Fruit fly (Drosophila melanogaster) whole organism, wandering third instar larva: ENCODE data around the gene unc79.

ENCODE experiments used
- Abd-B ChIP-seq: fragments of >200 bp; optimal IDR thresholded peaks from 2 replicates; lab custom pipeline; 2017; ENCODE audit warnings: missing biosample characterization, missing genetic modification characterization
- CG32264 ChIP-seq: fragments of 200-800 bp; sonication (Bioruptor generic); optimal IDR thresholded peaks from 2 replicates; lab custom pipeline; 2016; ENCODE audit warnings: missing biosample characterization, missing genetic modification characterization
- CrebA ChIP-seq: fragments of 200-800 bp; sonication (Bioruptor generic); optimal IDR thresholded peaks from 2 replicates; lab custom pipeline; 2016; ENCODE audit warnings: missing biosample characterization, mild to moderate bottlenecking, missing genetic modification characterization, borderline replicate concordance
- Dfd ChIP-seq: fragments of >200 bp; optimal IDR thresholded peaks from 2 replicates; lab custom pipeline; 2017; ENCODE audit warnings: missing biosample characterization, missing genetic modification characterization
- GATAd ChIP-seq: sonication (Bioruptor generic); optimal IDR thresholded peaks from 2 replicates; lab custom pipeline; 2016; ENCODE audit warnings: missing biosample characterization, missing genetic modification characterization
- HLH106 ChIP-seq: fragments of 200-800 bp; optimal IDR thresholded peaks from 3 replicates; lab custom pipeline; 2019; ENCODE audit warnings: missing biosample characterization, mild to moderate bottlenecking, missing genetic modification characterization, moderate library complexity
- Hnf4 ChIP-seq: fragments of 200-800 bp; sonication (Bioruptor generic); optimal IDR thresholded peaks from 2 replicates; lab custom pipeline; 2016; ENCODE audit warnings: missing biosample characterization, mild to moderate bottlenecking, missing genetic modification characterization
- Hr78 ChIP-seq: fragments of >200 bp; optimal IDR thresholded peaks from 2 replicates; lab custom pipeline; 2017; ENCODE audit warnings: missing biosample characterization, missing genetic modification characterization
- Hr83 ChIP-seq: fragments of 200-300 bp; sonication (Bioruptor generic); optimal IDR thresholded peaks from 2 replicates; lab custom pipeline; 2016; ENCODE audit warnings: missing biosample characterization, mild to moderate bottlenecking, missing genetic modification characterization, moderate library complexity; ENCODE audit not compliant: poor library complexity, severe bottlenecking
- Jra ChIP-seq: sonication (Bioruptor generic); optimal IDR thresholded peaks from 2 replicates; lab custom pipeline; 2016; ENCODE audit warnings: missing biosample characterization, missing genetic modification characterization
- Mio ChIP-seq: sonication (Bioruptor generic); optimal IDR thresholded peaks from 2 replicates; lab custom pipeline; 2016; ENCODE audit warnings: missing biosample characterization, missing genetic modification characterization
- N ChIP-seq: fragments of >200 bp; optimal IDR thresholded peaks from 2 replicates; lab custom pipeline; 2018; ENCODE audit warnings: missing biosample characterization, missing external identifiers, missing genetic modification characterization
- OdsH ChIP-seq: fragments of 200-800 bp; sonication (Bioruptor generic); optimal IDR thresholded peaks from 2 replicates; lab custom pipeline; 2016; ENCODE audit warnings: missing biosample characterization, mild to moderate bottlenecking, missing genetic modification characterization
- Rel ChIP-seq, 2 experiments: fragments of 200-800 bp; sonication (Bioruptor generic) in 1 of 2; optimal IDR thresholded peaks; 2 replicates in 1 of 2; 3 replicates in 1 of 2; lab custom pipeline; 2016 to 2019; ENCODE audit warnings: mild to moderate bottlenecking in 2 of 2, missing biosample characterization in 2 of 2, missing genetic modification characterization in 2 of 2, moderate library complexity in 1 of 2
- Sp1 ChIP-seq: fragments of 200-800 bp; sonication (Bioruptor generic); optimal IDR thresholded peaks from 3 replicates; lab custom pipeline; 2019; ENCODE audit warnings: missing biosample characterization, mild to moderate bottlenecking, missing genetic modification characterization, moderate library complexity
- Vsx2 ChIP-seq: fragments of 200-300, 225-300 bp; sonication (Bioruptor generic); optimal IDR thresholded peaks from 2 replicates; lab custom pipeline; 2018; ENCODE audit warnings: missing biosample characterization, missing genetic modification characterization; ENCODE audit not compliant: partially characterized antibody
- br ChIP-seq: fragments of 200-800 bp; sonication (Bioruptor generic); optimal IDR thresholded peaks from 2 replicates; lab custom pipeline; 2016; ENCODE audit warnings: missing biosample characterization, missing genetic modification characterization
- brk ChIP-seq: fragments of 200-800 bp; sonication (Bioruptor generic); optimal IDR thresholded peaks from 2 replicates; lab custom pipeline; 2016; ENCODE audit warnings: missing biosample characterization, mild to moderate bottlenecking, missing genetic modification characterization
- dmrt93B ChIP-seq: fragments of 200-800 bp; sonication (Bioruptor generic); optimal IDR thresholded peaks from 2 replicates; lab custom pipeline; 2018; ENCODE audit warnings: missing biosample characterization, mild to moderate bottlenecking, missing genetic modification characterization
- dsf ChIP-seq: sonication (Bioruptor generic); optimal IDR thresholded peaks from 2 replicates; lab custom pipeline; 2016; ENCODE audit warnings: missing biosample characterization, missing genetic modification characterization, borderline replicate concordance
- ey ChIP-seq: fragments of 200-800 bp; sonication (Bioruptor generic); optimal IDR thresholded peaks from 2 replicates; lab custom pipeline; 2016; ENCODE audit warnings: missing biosample characterization, missing genetic modification characterization
- foxo ChIP-seq, 2 experiments: fragments of 200-800 bp; sonication (Bioruptor generic); optimal IDR thresholded peaks; 2 replicates in 1 of 2; 3 replicates in 1 of 2; lab custom pipeline; 2016 to 2017; ENCODE audit warnings: missing biosample characterization in 2 of 2, missing genetic modification characterization in 2 of 2
- fru ChIP-seq: fragments of 200-800 bp; sonication (Bioruptor generic); optimal IDR thresholded peaks from 3 replicates; lab custom pipeline; 2016; ENCODE audit warnings: missing biosample characterization, mild to moderate bottlenecking, missing genetic modification characterization
- h ChIP-seq: fragments of 200-800 bp; sonication (Bioruptor generic); optimal IDR thresholded peaks from 3 replicates; lab custom pipeline; 2016; ENCODE audit warnings: missing biosample characterization, mild to moderate bottlenecking, missing genetic modification characterization
- jim ChIP-seq: fragments of 175-275, 200-325 bp; sonication (Bioruptor generic); optimal IDR thresholded peaks from 2 replicates; lab custom pipeline; 2016; ENCODE audit warnings: missing biosample characterization, mild to moderate bottlenecking, missing genetic modification characterization
- lola ChIP-seq: fragments of >200 bp; optimal IDR thresholded peaks from 2 replicates; lab custom pipeline; 2017; ENCODE audit warnings: missing biosample characterization, missing genetic modification characterization
- pan ChIP-seq: fragments of >200 bp; optimal IDR thresholded peaks from 2 replicates; lab custom pipeline; 2017
- psq ChIP-seq: fragments of 200-800 bp; sonication (Bioruptor generic); optimal IDR thresholded peaks from 3 replicates; lab custom pipeline; 2017; ENCODE audit warnings: missing biosample characterization, mild to moderate bottlenecking, missing genetic modification characterization, moderate library complexity
- rgr ChIP-seq: fragments of 200-800 bp; sonication (Bioruptor generic); optimal IDR thresholded peaks from 3 replicates; lab custom pipeline; 2016; ENCODE audit warnings: missing biosample characterization, mild to moderate bottlenecking, missing genetic modification characterization
- sage ChIP-seq: fragments of 200-800 bp; sonication (Bioruptor generic); optimal IDR thresholded peaks from 2 replicates; lab custom pipeline; 2016; ENCODE audit warnings: missing biosample characterization, mild to moderate bottlenecking, missing genetic modification characterization
- sv ChIP-seq: fragments of 200-800 bp; sonication (Bioruptor generic); optimal IDR thresholded peaks from 3 replicates; lab custom pipeline; 2016; ENCODE audit warnings: missing biosample characterization, missing genetic modification characterization
- tai ChIP-seq: sonication (Bioruptor generic); optimal IDR thresholded peaks from 2 replicates; lab custom pipeline; 2016; ENCODE audit warnings: missing biosample characterization, missing genetic modification characterization
- usp ChIP-seq: fragments of >200 bp; optimal IDR thresholded peaks from 2 replicates; lab custom pipeline; 2017; ENCODE audit warnings: missing biosample characterization, missing genetic modification characterization
- woc ChIP-seq: sonication (Bioruptor generic); optimal IDR thresholded peaks from 2 replicates; lab custom pipeline; 2016; ENCODE audit warnings: missing biosample characterization, mild to moderate bottlenecking, missing genetic modification characterization

The unc79 gene

dm6 chr3R:19256477-19256876 is 10.5 kb upstream of the unc79 start, which contains the start of gene CG14280:
CG14280 (plus strand) TSS chr3R:19256777.
- TF ChIP-seq sv (GFP tag; lab: Kevin White, UChicago), result no peak
- no peak for TF ChIP-seq woc
- no peak for TF ChIP-seq br (GFP tag; lab: Kevin White, UChicago)
- no peak for TF ChIP-seq GATAd (GFP tag; lab: Kevin White, UChicago)
- no peak for TF ChIP-seq brk (GFP tag; lab: Kevin White, UChicago)
- no peak for TF ChIP-seq jim (GFP tag; lab: Kevin White, UChicago)
- no peak for TF ChIP-seq Sp1 (GFP tag; lab: Kevin White, UChicago)
- TF ChIP-seq dmrt93B, result no peak
- no peak for TF ChIP-seq Abd-B (GFP tag; lab: Kevin White, UChicago)
- no peak for TF ChIP-seq usp
- no peak for TF ChIP-seq rgr
- no peak for TF ChIP-seq HLH106 (tag; lab: Kevin White, UChicago)
- no peak for TF ChIP-seq CG32264 (GFP tag; lab: Kevin White, UChicago)
- TF ChIP-seq OdsH (GFP tag; lab: Kevin White, UChicago), result no peak
- no peak for TF ChIP-seq CrebA
- TF ChIP-seq foxo (GFP tag; optimal IDR thresholded peaks at IDR 0.05; lab: Kevin White, UChicago), result no peak
- no peak for TF ChIP-seq Jra (GFP tag; lab: Kevin White, UChicago)
- TF ChIP-seq fru (GFP tag; lab: Kevin White, UChicago), result no peak
- no peak for TF ChIP-seq Hnf4 (GFP tag; lab: Kevin White, UChicago)

- peak; percentile 21 for TF ChIP-seq fru (GFP tag; lab: Kevin White, UChicago)
- no peak for TF ChIP-seq Hnf4 (GFP tag; lab: Kevin White, UChicago)
- TF ChIP-seq lola (GFP tag; lab: Kevin White, UChicago), result no peak
- TF ChIP-seq h (GFP tag; lab: Kevin White, UChicago), result peak; percentile 42
- TF ChIP-seq foxo (GFP tag; optimal IDR thresholded peaks at IDR 0.05; lab: Kevin White, UChicago), result peak in 1 of 2 experiments; percentile 23
- TF ChIP-seq rgr, result peak; percentile 21
- TF ChIP-seq, all 38 proteins: peak for 4
Measured at dm6 chr3R:19255255-19255654, 9.3 kb upstream of the unc79 start.

dm6 chr3R:19253975-19254374 is 8.0 kb upstream of the unc79 start:
- TF ChIP-seq psq (GFP tag; lab: Kevin White, UChicago) (peak; percentile 21), Hr83 (GFP tag; lab: Kevin White, UChicago) (no peak)

dm6 chr3R:19250063-19250462 is 4.1 kb upstream of the unc79 start:
- TF ChIP-seq psq (GFP tag; lab: Kevin White, UChicago), result no peak
- no peak for TF ChIP-seq fru (GFP tag; lab: Kevin White, UChicago)
- no peak for TF ChIP-seq Hnf4 (GFP tag; lab: Kevin White, UChicago)
- TF ChIP-seq woc, result no peak
- TF ChIP-seq CG32264 (GFP tag; lab: Kevin White, UChicago), result no peak
- TF ChIP-seq Hr78 (GFP tag; lab: Kevin White, UChicago), result no peak
- no peak for TF ChIP-seq OdsH (GFP tag; lab: Kevin White, UChicago)
- no peak for TF ChIP-seq N (GFP tag; lab: Kevin White, UChicago)
- TF ChIP-seq h (GFP tag; lab: Kevin White, UChicago), result no peak
- no peak for TF ChIP-seq usp
- TF ChIP-seq brk (GFP tag; lab: Kevin White, UChicago), result no peak
- TF ChIP-seq Dfd (GFP tag; lab: Kevin White, UChicago), result no peak
- TF ChIP-seq sage (GFP tag; lab: Kevin White, UChicago), result no peak
- no peak for TF ChIP-seq lola (GFP tag; lab: Kevin White, UChicago)
- no peak for TF ChIP-seq ey
- TF ChIP-seq Mio (GFP tag; lab: Kevin White, UChicago), result no peak

- TF ChIP-seq Rel (GFP tag; optimal IDR thresholded peaks at IDR 0.05; lab: Kevin White, UChicago) (no peak), Rel (tag; optimal IDR thresholded peaks at IDR 0.05; lab: Kevin White, UChicago) (no peak), pan (lab: Kevin White, UChicago) (no peak), Vsx2 (GFP tag; lab: Kevin White, UChicago) (no peak), usp (no peak), foxo (GFP tag; optimal IDR thresholded peaks at IDR 0.05; lab: Kevin White, UChicago) (no peak), tai (GFP tag; lab: Kevin White, UChicago) (no peak), ey (no peak), dsf (GFP tag; lab: Kevin White, UChicago) (no peak), woc (no peak), Sp1 (GFP tag; lab: Kevin White, UChicago) (no peak), Hr83 (GFP tag; lab: Kevin White, UChicago) (no peak), N (GFP tag; lab: Kevin White, UChicago) (no peak), Abd-B (GFP tag; lab: Kevin White, UChicago) (no peak)
Measured at dm6 chr3R:19248036-19248435, 2.1 kb upstream of the unc79 start, which contains the start of gene CG5217. CG5217 (minus strand) TSS chr3R:19248136.
